Worm (Caenorhabditis elegans): Measurements from ENCODE around the gene srd-66.

ce11 chrIII:2008334-2008733, 25.9 kb upstream of the srd-66 start:
- no peak for TF ChIP-seq unc-62 (GFP tag; optimal IDR thresholded peaks at IDR 0.05)
- no peak for TF ChIP-seq ama-1 (optimal IDR thresholded peaks at IDR 0.05)
- no peak for TF ChIP-seq mdl-1 (tag; optimal IDR thresholded peaks at IDR 0.05)
- TF ChIP-seq aly-2 (tag; optimal IDR thresholded peaks at IDR 0.05) = no peak
- TF ChIP-seq dmd-4 (tag; optimal IDR thresholded peaks at IDR 0.05) = no peak
- TF ChIP-seq sma-3 (GFP tag; optimal IDR thresholded peaks at IDR 0.05) = no peak
- TF ChIP-seq nhr-237 (tag; optimal IDR thresholded peaks at IDR 0.05) = no peak
- TF ChIP-seq lin-13 (GFP tag; optimal IDR thresholded peaks at IDR 0.05) = no peak
- TF ChIP-seq ztf-4 (tag; optimal IDR thresholded peaks at IDR 0.05) = no peak
- TF ChIP-seq egl-27 (tag; optimal IDR thresholded peaks at IDR 0.05) = no peak
